Fruit fly (Drosophila melanogaster): Measurements from ENCODE around the gene eIF3g1.

eIF3g1 gene

DNA sequence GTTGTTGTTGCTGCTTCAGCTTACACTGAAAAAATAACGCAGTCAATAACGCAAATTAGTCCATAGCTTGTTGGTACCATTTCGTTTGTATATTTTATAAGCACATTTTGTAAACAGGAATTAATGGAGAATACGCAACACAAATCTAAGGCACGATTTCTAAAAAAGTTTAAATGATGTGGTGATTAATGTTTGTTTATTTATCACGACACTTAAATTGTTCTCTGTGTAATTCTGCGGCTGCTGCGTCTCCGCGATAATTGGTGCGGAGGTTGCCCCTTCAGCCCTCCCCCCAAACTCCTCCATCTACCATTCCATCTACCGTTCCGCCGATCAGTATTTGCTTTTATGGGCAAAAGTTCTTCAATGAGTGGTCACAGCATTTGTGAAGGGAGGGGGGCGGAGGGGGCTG is 37.3 kb upstream of the eIF3g1 start (continued):
- peak; percentile 53 for TF ChIP-seq run (tag; optimal IDR thresholded peaks at IDR 0.05)
- TF ChIP-seq Ssrp (tag; optimal IDR thresholded peaks at IDR 0.05) = peak; percentile 58
- TF ChIP-seq NfI (GFP tag; optimal IDR thresholded peaks at IDR 0.05) = peak; percentile 57
- TF ChIP-seq fu2 (GFP tag; optimal IDR thresholded peaks at IDR 0.05) = no peak
- peak; percentile 27 for TF ChIP-seq schlank (tag; optimal IDR thresholded peaks at IDR 0.05)
- no peak for TF ChIP-seq CG11560 (tag; IDR thresholded peaks at IDR 0.05)
- peak; percentile 57 for TF ChIP-seq Ada2b (GFP tag; IDR thresholded peaks at IDR 0.05)
- TF ChIP-seq CG11247 (GFP tag; IDR thresholded peaks at IDR 0.05) = no peak
- no peak for TF ChIP-seq HLH4C (GFP tag; IDR thresholded peaks at IDR 0.05; ENCODE audit: partially characterized antibody)
- TF ChIP-seq kni (GFP tag; optimal IDR thresholded peaks at IDR 0.05) = peak; percentile 27
- peak; percentile 50 for TF ChIP-seq CG7786 (GFP tag; optimal IDR thresholded peaks at IDR 0.05)
- peak; percentile 71 for TF ChIP-seq CG17359 (tag; optimal IDR thresholded peaks at IDR 0.05)
- TF ChIP-seq Adf1 (GFP tag; IDR thresholded peaks at IDR 0.05) = no peak; the same call in 1 of the 2 replicates
- no peak for TF ChIP-seq CG10321 (GFP tag; IDR thresholded peaks at IDR 0.05)
- peak; percentile 88 for TF ChIP-seq nom (GFP tag; optimal IDR thresholded peaks at IDR 0.05)
- TF ChIP-seq MBD-R2 (GFP tag; IDR thresholded peaks at IDR 0.05) = no peak
- no peak for TF ChIP-seq NFAT (GFP tag; IDR thresholded peaks at IDR 0.05)
- TF ChIP-seq CG15011 (GFP tag; optimal IDR thresholded peaks at IDR 0.05) = peak; percentile 6
- TF ChIP-seq Elba2 (GFP tag; optimal IDR thresholded peaks at IDR 0.05) = no peak
- TF ChIP-seq wek (GFP tag; optimal IDR thresholded peaks at IDR 0.05) = peak; percentile 7
- no peak for TF ChIP-seq klu (GFP tag; IDR thresholded peaks at IDR 0.05)
- no peak for TF ChIP-seq pzg (GFP tag; optimal IDR thresholded peaks at IDR 0.05)
- TF ChIP-seq CG30020 (tag; optimal IDR thresholded peaks at IDR 0.05) = no peak
- TF ChIP-seq CG12155 (GFP tag; optimal IDR thresholded peaks at IDR 0.05) = peak; percentile 26
- peak; percentile 29 for TF ChIP-seq nerfin-1 (tag; optimal IDR thresholded peaks at IDR 0.05)
- peak; percentile 73 for TF ChIP-seq Rfx (GFP tag; IDR thresholded peaks at IDR 0.05)
- TF ChIP-seq CG9932 (GFP tag; IDR thresholded peaks at IDR 0.05) = peak; percentile 58
- TF ChIP-seq pfk (GFP tag; optimal IDR thresholded peaks at IDR 0.05) = no peak

DNA sequence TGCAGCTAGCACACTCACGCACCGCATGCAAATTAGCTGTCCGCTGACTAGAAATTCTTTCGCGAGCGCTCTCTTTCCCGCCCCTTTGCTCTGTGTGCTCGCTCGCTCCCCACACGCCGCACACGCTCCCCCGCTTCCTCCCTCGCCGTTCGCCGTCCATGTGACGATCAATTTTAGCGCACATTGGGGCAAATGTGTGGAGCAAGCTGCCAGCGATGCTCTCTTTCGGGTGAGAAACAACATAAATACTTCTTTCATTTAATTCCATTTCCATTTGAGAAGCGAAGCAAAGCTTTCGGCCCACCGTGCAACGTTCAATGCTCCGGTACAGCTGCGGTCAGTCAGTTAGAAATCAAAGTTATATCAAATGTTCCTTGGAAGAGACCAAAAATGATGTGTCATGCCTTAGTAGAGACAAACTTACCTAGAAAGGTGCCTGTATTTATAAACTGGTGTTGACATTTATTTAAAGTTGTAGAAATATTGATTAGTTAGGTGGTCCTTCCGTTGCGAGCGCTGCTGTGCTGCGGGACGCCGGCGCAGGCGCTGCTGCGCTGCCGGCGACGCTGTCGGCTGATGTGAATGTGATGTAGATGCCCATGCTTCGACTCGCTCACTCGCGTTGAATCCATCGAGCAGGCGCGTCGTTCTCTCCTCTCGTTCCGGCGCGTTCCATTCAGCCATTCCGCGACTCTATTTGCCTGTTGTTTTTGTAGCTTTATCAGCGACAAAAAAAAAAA is 36.1 kb upstream of the eIF3g1 start:
- peak; percentile 90 for TF ChIP-seq Lim3 (GFP tag; IDR thresholded peaks at IDR 0.05)
- peak; percentile 90 for TF ChIP-seq CG9876 (GFP tag; optimal IDR thresholded peaks at IDR 0.05)
- peak; percentile 97 for TF ChIP-seq CG17328 (GFP tag; IDR thresholded peaks at IDR 0.05)
- TF ChIP-seq CG2678 (tag; optimal IDR thresholded peaks at IDR 0.05) = peak; percentile 98
- TF ChIP-seq ash1 (GFP tag; optimal IDR thresholded peaks at IDR 0.05) = peak; percentile 65
- TF ChIP-seq CG3163 (GFP tag; optimal IDR thresholded peaks at IDR 0.05) = peak; percentile 86
- peak; percentile 97 for TF ChIP-seq CG32532 (GFP tag; IDR thresholded peaks at IDR 0.05)
- TF ChIP-seq gfzf (GFP tag; optimal IDR thresholded peaks at IDR 0.05) = peak; percentile 11
- TF ChIP-seq CG5180 (GFP tag; optimal IDR thresholded peaks at IDR 0.05) = peak; percentile 90
- peak; percentile 94 for TF ChIP-seq pnt (GFP tag; optimal IDR thresholded peaks at IDR 0.05)
- peak; percentile 97 for TF ChIP-seq CG31441 (GFP tag; IDR thresholded peaks at IDR 0.05)
- TF ChIP-seq Atf3 (GFP tag; optimal IDR thresholded peaks at IDR 0.05) = peak; percentile 92
- peak; percentile 93 for TF ChIP-seq Camta (GFP tag; optimal IDR thresholded peaks at IDR 0.05)
- peak; percentile 79 for TF ChIP-seq sima (GFP tag; optimal IDR thresholded peaks at IDR 0.05)
- TF ChIP-seq sug (tag; optimal IDR thresholded peaks at IDR 0.05) = peak; percentile 94
- TF ChIP-seq CG8765 (GFP tag; IDR thresholded peaks at IDR 0.05) = peak; percentile 73; the same call in 1 of the 2 replicates
- peak; percentile 97 for TF ChIP-seq CG17361 (GFP tag; IDR thresholded peaks at IDR 0.05)
- TF ChIP-seq bab2 (GFP tag; optimal IDR thresholded peaks at IDR 0.05) = peak; percentile 98
- peak; percentile 75; the same call in 1 of the 2 replicates for TF ChIP-seq CG10321 (GFP tag; IDR thresholded peaks at IDR 0.05)
- peak; percentile 98 for TF ChIP-seq Hand (GFP tag; optimal IDR thresholded peaks at IDR 0.05)
- TF ChIP-seq Oaz (GFP tag; IDR thresholded peaks at IDR 0.05) = peak; percentile 96
- peak; percentile 89 for TF ChIP-seq abd-A (tag; optimal IDR thresholded peaks at IDR 0.05)
- peak; percentile 97 for TF ChIP-seq CG12391 (tag; optimal IDR thresholded peaks at IDR 0.05)
- no peak for TF ChIP-seq Hr39 (optimal IDR thresholded peaks at IDR 0.05)
